Worm (Caenorhabditis elegans) whole organism, L3 larva: ENCODE measurements around the gene T09A5.14.

Experiments
- ceh-28 ChIP-seq: fragments of 150-350 bp; optimal IDR thresholded peaks from 2 replicates; lab custom pipeline; 2014; ENCODE audit warnings: missing biosample characterization, missing genetic modification reagents, missing genetic modification characterization
- ceh-82 ChIP-seq: fragments of 150-350 bp; optimal IDR thresholded peaks from 2 replicates; lab custom pipeline; 2014; ENCODE audit warnings: missing biosample characterization, missing genetic modification characterization
- nhr-76 ChIP-seq: fragments of 150-350 bp; sonication (generic microtip); optimal IDR thresholded peaks from 5 replicates; lab custom pipeline; 2014; ENCODE audit warnings: missing biosample characterization, missing genetic modification characterization
- pqm-1 ChIP-seq: fragments of 150-350 bp; optimal IDR thresholded peaks from 2 replicates; lab custom pipeline; 2017; ENCODE audit warnings: missing biosample characterization, missing genetic modification characterization, inconsistent platforms

DNA sequence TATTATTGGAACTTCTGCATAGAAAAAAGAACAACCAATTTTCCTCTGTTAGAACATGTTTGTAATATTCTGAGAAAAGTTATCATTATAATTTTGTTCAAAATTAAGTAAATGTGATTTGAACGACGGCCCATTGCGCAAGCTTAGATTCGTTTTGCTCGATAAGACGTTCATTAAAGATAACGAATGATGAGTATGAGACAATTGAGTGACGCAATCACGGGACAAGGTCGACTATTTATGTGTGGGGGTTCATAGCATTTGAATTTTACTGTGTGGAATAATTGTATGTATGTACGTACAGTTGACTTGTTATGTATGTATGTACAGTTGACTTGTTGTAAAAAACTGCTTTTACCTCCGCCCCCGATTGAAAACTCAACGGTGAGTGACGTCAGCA lies 12.8 kb upstream of the T09A5.14 start:
- TF ChIP-seq pqm-1 (tag; lab: Kevin White, UChicago) (no peak), ceh-28 (tag; lab: Kevin White, UChicago) (no peak), ceh-82 (tag; lab: Kevin White, UChicago) (no peak), nhr-76 (tag; lab: Kevin White, UChicago) (no peak)
